Fruit fly (Drosophila melanogaster): ENCODE measurements around the gene CG43445.

CG43445 gene

DNA sequence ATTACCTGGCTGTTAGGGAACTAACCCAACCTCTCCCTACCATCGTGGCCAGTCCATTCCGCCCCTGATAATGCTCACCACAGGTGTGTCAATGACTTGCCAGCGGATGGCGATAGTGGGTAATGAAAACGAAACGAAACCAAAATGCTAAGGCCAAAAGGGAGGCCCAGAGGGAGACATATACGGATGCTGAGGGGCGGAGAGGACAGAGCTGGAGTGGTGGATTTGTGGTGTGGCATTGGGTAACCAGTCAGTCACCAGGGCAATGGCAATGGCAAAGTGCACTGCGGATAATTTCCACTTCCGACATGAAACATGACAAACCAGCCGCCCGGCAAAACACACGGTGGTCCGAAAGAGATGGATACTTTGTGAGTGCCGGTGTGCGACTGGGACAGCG, 40.1 kb downstream of the CG43445 start:
- TF ChIP-seq insv (optimal IDR thresholded peaks at IDR 0.05) (no peak), Sin3A (optimal IDR thresholded peaks at IDR 0.05) (no peak), ttk (optimal IDR thresholded peaks at IDR 0.05) (no peak), psq (optimal IDR thresholded peaks at IDR 0.05) (no peak), h (optimal IDR thresholded peaks at IDR 0.05) (no peak), Myc (optimal IDR thresholded peaks at IDR 0.05) (no peak)

DNA sequence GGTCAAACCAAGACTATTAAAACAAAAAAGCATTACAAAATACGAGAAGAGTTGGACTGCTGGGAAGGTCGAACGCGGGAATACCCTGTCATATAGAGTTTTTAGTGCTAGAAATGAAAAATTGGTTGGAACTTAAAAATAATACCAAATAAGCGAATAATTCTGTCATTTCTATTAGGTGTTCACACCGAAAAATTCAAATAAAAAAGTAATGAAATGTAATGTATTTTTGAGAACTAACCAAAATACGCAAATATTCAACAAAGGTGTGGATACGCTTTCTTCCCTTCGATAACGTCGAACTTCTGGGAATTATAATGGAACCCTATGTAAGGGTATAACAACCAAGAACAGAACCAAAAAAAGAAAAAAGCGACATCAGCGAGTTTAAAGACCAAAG, 40.6 kb downstream of the CG43445 start:
- TF ChIP-seq Sin3A (optimal IDR thresholded peaks at IDR 0.05) (no peak), ttk (optimal IDR thresholded peaks at IDR 0.05) (no peak), psq (optimal IDR thresholded peaks at IDR 0.05) (no peak), h (optimal IDR thresholded peaks at IDR 0.05) (no peak), insv (optimal IDR thresholded peaks at IDR 0.05) (no peak), Myc (optimal IDR thresholded peaks at IDR 0.05) (no peak)

DNA sequence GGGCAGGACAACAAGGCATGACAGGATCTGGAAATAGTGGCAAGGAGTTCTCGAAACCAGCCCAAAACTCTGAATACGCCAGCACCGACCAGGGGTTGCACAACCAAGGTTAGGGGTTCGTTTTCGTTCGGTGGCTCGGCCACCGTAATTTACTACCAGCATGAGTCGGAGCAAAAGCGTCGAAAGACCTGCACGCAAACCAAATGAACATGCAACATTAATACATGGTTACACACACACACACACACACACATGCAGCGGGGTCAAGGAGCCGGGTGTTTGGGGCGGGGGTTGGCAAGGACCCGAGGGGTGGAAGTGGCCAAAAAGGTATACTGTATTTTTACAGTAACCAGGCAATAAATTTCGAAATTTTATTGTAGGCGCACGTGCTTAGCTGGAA, 41.2 kb downstream of the CG43445 start:
- no peak for TF ChIP-seq psq (optimal IDR thresholded peaks at IDR 0.05)
- no peak for TF ChIP-seq Myc (optimal IDR thresholded peaks at IDR 0.05)
- TF ChIP-seq h (optimal IDR thresholded peaks at IDR 0.05) = no peak
- TF ChIP-seq Sin3A (optimal IDR thresholded peaks at IDR 0.05) = no peak
- TF ChIP-seq insv (optimal IDR thresholded peaks at IDR 0.05) = no peak
- no peak for TF ChIP-seq ttk (optimal IDR thresholded peaks at IDR 0.05)

DNA sequence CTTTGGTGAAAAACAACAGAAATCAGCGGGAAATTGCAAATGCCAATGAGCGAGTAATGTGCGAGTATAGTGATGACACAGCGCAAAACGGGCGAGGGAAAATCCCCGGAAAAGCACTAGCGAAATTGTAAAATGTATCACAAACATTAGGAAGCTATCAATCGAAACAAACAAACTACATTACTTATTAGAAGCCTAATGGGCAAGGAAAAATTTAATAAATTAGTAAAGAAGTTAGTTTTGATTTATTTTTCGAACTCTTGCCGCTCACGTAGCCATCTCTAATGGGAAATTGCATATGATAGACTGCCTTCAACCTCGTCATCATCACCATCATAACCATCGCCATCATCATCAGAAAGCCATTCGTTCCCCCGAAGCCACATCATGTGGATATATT, 42.7 kb downstream of the CG43445 start:
- TF ChIP-seq ttk (optimal IDR thresholded peaks at IDR 0.05) = no peak
- TF ChIP-seq insv (optimal IDR thresholded peaks at IDR 0.05) = no peak
- TF ChIP-seq h (optimal IDR thresholded peaks at IDR 0.05) = no peak
- no peak for TF ChIP-seq Sin3A (optimal IDR thresholded peaks at IDR 0.05)
- TF ChIP-seq psq (optimal IDR thresholded peaks at IDR 0.05) = no peak
- TF ChIP-seq Myc (optimal IDR thresholded peaks at IDR 0.05) = no peak

DNA sequence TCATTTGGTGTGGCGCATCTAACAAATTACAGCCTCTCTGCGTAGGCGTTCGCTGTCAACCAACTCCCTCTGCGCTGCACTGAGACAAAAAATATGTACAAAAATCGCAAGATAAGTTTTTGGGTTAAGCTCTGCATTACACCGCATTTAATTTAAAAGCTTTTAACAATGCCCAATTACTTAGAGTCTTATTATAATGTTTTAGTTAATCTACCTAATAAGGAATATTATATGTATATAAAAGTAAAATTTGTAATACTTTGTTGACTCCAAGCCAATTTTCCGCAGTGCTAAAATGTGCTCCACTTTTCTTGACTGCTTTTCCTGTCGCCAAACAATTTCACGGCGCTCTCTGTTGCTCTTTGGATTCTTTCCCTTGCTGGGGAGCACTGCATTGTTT, 44.6 kb downstream of the CG43445 start:
- TF ChIP-seq ttk (optimal IDR thresholded peaks at IDR 0.05) (no peak), Myc (optimal IDR thresholded peaks at IDR 0.05) (no peak), insv (optimal IDR thresholded peaks at IDR 0.05) (no peak), psq (optimal IDR thresholded peaks at IDR 0.05) (no peak), Sin3A (optimal IDR thresholded peaks at IDR 0.05) (no peak)

DNA sequence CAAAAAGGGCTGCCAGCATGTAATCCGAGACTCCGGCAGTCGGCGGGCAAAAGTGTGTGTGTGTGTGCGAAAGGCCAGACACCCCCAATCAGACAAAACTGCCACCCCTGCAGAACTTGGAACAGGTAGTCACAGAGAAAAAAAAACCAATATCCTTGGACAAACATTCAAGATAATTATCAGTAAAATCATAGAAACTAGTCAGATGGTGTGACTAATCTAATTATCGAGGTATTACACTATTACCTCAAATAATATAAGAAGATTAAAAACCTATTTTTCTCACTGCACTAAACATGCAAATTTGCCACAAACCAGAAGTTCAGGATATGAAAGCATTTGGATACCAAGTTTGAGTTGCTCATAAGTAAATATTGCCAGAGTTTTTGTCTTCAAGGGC, 46.6 kb downstream of the CG43445 start:
- TF ChIP-seq ttk (optimal IDR thresholded peaks at IDR 0.05) = no peak
- TF ChIP-seq h (optimal IDR thresholded peaks at IDR 0.05) = no peak
- TF ChIP-seq insv (optimal IDR thresholded peaks at IDR 0.05) = no peak
- no peak for TF ChIP-seq psq (optimal IDR thresholded peaks at IDR 0.05)
- TF ChIP-seq Myc (optimal IDR thresholded peaks at IDR 0.05) = no peak
- TF ChIP-seq Sin3A (optimal IDR thresholded peaks at IDR 0.05) = no peak

DNA sequence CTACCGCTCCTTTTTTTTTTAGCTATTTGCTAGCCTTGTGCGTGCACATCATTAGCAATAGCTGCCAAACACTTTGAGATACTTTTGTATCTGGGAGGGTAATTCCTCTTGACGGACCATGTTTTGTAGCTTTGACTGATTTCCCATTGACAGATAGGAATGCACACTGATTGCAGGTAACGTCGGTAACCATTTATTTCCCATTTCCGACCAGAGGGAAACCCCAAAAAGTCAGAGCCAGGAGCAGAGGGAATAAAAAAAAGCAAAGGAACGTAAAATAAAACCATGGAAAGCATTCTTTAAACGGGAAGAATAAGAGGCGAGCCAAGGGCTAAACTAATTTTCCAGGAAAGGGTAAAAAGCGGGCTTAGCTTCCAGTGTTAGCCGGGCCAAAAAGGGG, 47.1 kb downstream of the CG43445 start:
- no peak for TF ChIP-seq Sin3A (optimal IDR thresholded peaks at IDR 0.05)
- no peak for TF ChIP-seq insv (optimal IDR thresholded peaks at IDR 0.05)
- TF ChIP-seq ttk (optimal IDR thresholded peaks at IDR 0.05) = no peak
- TF ChIP-seq h (optimal IDR thresholded peaks at IDR 0.05) = no peak
- TF ChIP-seq psq (optimal IDR thresholded peaks at IDR 0.05) = no peak
- TF ChIP-seq Myc (optimal IDR thresholded peaks at IDR 0.05) = no peak
